Worm (Caenorhabditis elegans): Measurements from ENCODE around the gene fbxb-17.

ce11 chrII:1635969-1636368 is 40.2 kb upstream of the fbxb-17 start:
- TF ChIP-seq ztf-29 (GFP tag; IDR thresholded peaks at IDR 0.05) (no peak), flt-1 (GFP tag; IDR thresholded peaks at IDR 0.05) (no peak), med-1 (GFP tag; optimal IDR thresholded peaks at IDR 0.05; ENCODE audit: insufficient read depth) (no peak), T22C8.4 (GFP tag; IDR thresholded peaks at IDR 0.05) (no peak), klf-2 (GFP tag; conservative IDR thresholded peaks at IDR 0.05) (no peak), cog-1 (tag; optimal IDR thresholded peaks at IDR 0.05) (no peak)
